Fruit fly (Drosophila melanogaster) whole organism, embryonic: ENCODE data around the gene CG3566.

ENCODE experiments used
- Aef1 ChIP-seq: fragments of 200-800 bp; sonication (Bioruptor generic); IDR thresholded peaks from 3 replicates; pipeline ENCODE4 v1.3.6; 2022; ENCODE audit warnings: missing biosample characterization, missing genetic modification characterization
- Atf-2 ChIP-seq: fragments of 200-800 bp; sonication (Bioruptor generic); optimal IDR thresholded peaks from 2 replicates; lab custom pipeline; 2016; ENCODE audit warnings: missing biosample characterization, missing genetic modification characterization
- CG10366 ChIP-seq: fragments of 200-800 bp; sonication (Bioruptor generic); IDR thresholded peaks from 2 replicates; pipeline ENCODE4 v1.3.6; 2022; ENCODE audit warnings: missing biosample characterization, missing genetic modification characterization
- CG10959 ChIP-seq: fragments of 200-800 bp; sonication (Bioruptor generic); IDR thresholded peaks from 2 replicates; pipeline ENCODE4 v1.3.6; 2022; ENCODE audit warnings: missing biosample characterization, missing genetic modification characterization
- CG11085 ChIP-seq: fragments of 200-800 bp; sonication (Bioruptor generic); IDR thresholded peaks from 2 replicates; pipeline ENCODE4 v1.3.6; 2022; ENCODE audit warnings: missing biosample characterization, missing genetic modification characterization
- CG11560 ChIP-seq: fragments of 200-800 bp; sonication (Bioruptor generic); IDR thresholded peaks from 3 replicates; pipeline ENCODE4 v1.3.6; 2022; ENCODE audit warnings: missing biosample characterization, missing genetic modification characterization
- CG12236 ChIP-seq: fragments of 200-800 bp; sonication (Bioruptor generic); optimal IDR thresholded peaks from 2 replicates; lab custom pipeline; 2016; ENCODE audit warnings: missing biosample characterization, missing genetic modification characterization
- CG15269 ChIP-seq: fragments of 200-800 bp; sonication (Bioruptor generic); optimal IDR thresholded peaks from 2 replicates; lab custom pipeline; 2018; ENCODE audit warnings: missing biosample characterization, mild to moderate bottlenecking, missing genetic modification characterization, moderate library complexity
- CG17385 ChIP-seq: fragments of 200-800 bp; sonication (Bioruptor generic); optimal IDR thresholded peaks from 3 replicates; lab custom pipeline; 2018; ENCODE audit warnings: missing biosample characterization, mild to moderate bottlenecking, missing genetic modification characterization
- CG17612 ChIP-seq: fragments of 200-800 bp; sonication (Bioruptor generic); IDR thresholded peaks from 2 replicates; pipeline ENCODE4 v1.3.6; 2022; ENCODE audit warnings: missing biosample characterization, missing genetic modification characterization
- CG17802 ChIP-seq: fragments of 200-800 bp; sonication (Bioruptor generic); optimal IDR thresholded peaks from 2 replicates; lab custom pipeline; 2018; ENCODE audit warnings: missing biosample characterization, mild to moderate bottlenecking, missing genetic modification characterization, moderate library complexity
- CG2875 ChIP-seq: fragments of 200-800 bp; sonication (Bioruptor generic); optimal IDR thresholded peaks from 2 replicates; lab custom pipeline; 2017; ENCODE audit warnings: missing biosample characterization, mild to moderate bottlenecking, missing genetic modification characterization, missing genetic modification reagents
- CG3281 ChIP-seq: fragments of 200-800 bp; sonication (Bioruptor generic); optimal IDR thresholded peaks from 3 replicates; lab custom pipeline; 2017; ENCODE audit warnings: missing biosample characterization, mild to moderate bottlenecking, missing genetic modification characterization
- CG3847 ChIP-seq: fragments of 200-800 bp; sonication (Bioruptor generic); IDR thresholded peaks from 2 replicates; pipeline ENCODE4 v1.3.6; 2022; ENCODE audit warnings: missing biosample characterization, missing genetic modification characterization
- CG6854 ChIP-seq: fragments of 200-800 bp; sonication (Bioruptor generic); optimal IDR thresholded peaks from 3 replicates; lab custom pipeline; 2017; ENCODE audit warnings: missing biosample characterization, mild to moderate bottlenecking, missing genetic modification characterization
- CG7839 ChIP-seq: fragments of 200-800 bp; sonication (Bioruptor generic); optimal IDR thresholded peaks from 3 replicates; lab custom pipeline; 2018; ENCODE audit warnings: missing biosample characterization, mild to moderate bottlenecking, missing genetic modification characterization, moderate library complexity
- CG8281 ChIP-seq: fragments of 200-800 bp; sonication (Bioruptor generic); optimal IDR thresholded peaks from 2 replicates; lab custom pipeline; 2018; ENCODE audit warnings: missing biosample characterization, mild to moderate bottlenecking, missing genetic modification characterization, moderate library complexity
- CG8388 ChIP-seq: fragments of 200-800 bp; sonication (Bioruptor generic); optimal IDR thresholded peaks from 2 replicates; lab custom pipeline; 2019; ENCODE audit warnings: missing biosample characterization, mild to moderate bottlenecking, missing genetic modification characterization, moderate library complexity
- Dbx ChIP-seq: fragments of 200-800 bp; sonication (Bioruptor generic); IDR thresholded peaks from 3 replicates; pipeline ENCODE4 v1.3.6; 2022; ENCODE audit warnings: missing biosample characterization, missing genetic modification characterization
- H15 ChIP-seq: fragments of 200-800 bp; sonication (Bioruptor generic); IDR thresholded peaks from 3 replicates; pipeline ENCODE4 v1.3.6; 2022; ENCODE audit warnings: missing biosample characterization, missing genetic modification characterization
- HLH54F ChIP-seq: fragments of 200-800 bp; sonication (Bioruptor generic); optimal IDR thresholded peaks from 3 replicates; lab custom pipeline; 2016; ENCODE audit warnings: missing biosample characterization, missing genetic modification characterization
- Hand ChIP-seq: fragments of 200-800 bp; sonication (Bioruptor generic); optimal IDR thresholded peaks from 2 replicates; lab custom pipeline; 2017; ENCODE audit warnings: mild to moderate bottlenecking, missing biosample characterization, missing genetic modification reagents, missing genetic modification characterization
- Rfx ChIP-seq: fragments of 200-800 bp; sonication (Bioruptor generic); IDR thresholded peaks from 2 replicates; pipeline ENCODE4 v1.3.6; 2022; ENCODE audit warnings: missing biosample characterization, missing genetic modification characterization
- Side ChIP-seq: fragments of 200-800 bp; sonication (Bioruptor generic); optimal IDR thresholded peaks from 2 replicates; lab custom pipeline; 2016; ENCODE audit warnings: missing biosample characterization, missing genetic modification characterization
- Spps ChIP-seq: fragments of 200-800 bp; sonication (Bioruptor generic); optimal IDR thresholded peaks from 2 replicates; lab custom pipeline; 2018; ENCODE audit warnings: missing biosample characterization, mild to moderate bottlenecking, missing genetic modification characterization
- Xbp1 ChIP-seq: fragments of 200-800 bp; sonication (Bioruptor generic); optimal IDR thresholded peaks from 3 replicates; lab custom pipeline; 2016; ENCODE audit warnings: missing biosample characterization, mild to moderate bottlenecking, missing genetic modification characterization
- amos ChIP-seq: fragments of 200-800 bp; sonication (Bioruptor generic); IDR thresholded peaks from 2 replicates; pipeline ENCODE4 v1.3.6; 2022; ENCODE audit warnings: missing biosample characterization, missing genetic modification characterization; ENCODE audit not compliant: partially characterized antibody
- ash1 ChIP-seq: fragments of 200-800 bp; sonication (Bioruptor generic); optimal IDR thresholded peaks from 2 replicates; lab custom pipeline; 2018; ENCODE audit warnings: missing biosample characterization, mild to moderate bottlenecking, missing genetic modification characterization
- bsh ChIP-seq, 2 experiments: fragments of 200-800 bp; sonication (Bioruptor generic); optimal IDR thresholded peaks; 2 replicates each; lab custom pipeline; 2017 to 2018; ENCODE audit warnings: mild to moderate bottlenecking in 2 of 2, missing biosample characterization in 2 of 2, missing genetic modification characterization in 2 of 2, moderate library complexity in 1 of 2
- cad ChIP-seq: fragments of >200 bp; optimal IDR thresholded peaks from 2 replicates; lab custom pipeline; 2017; ENCODE audit warnings: missing biosample characterization, missing genetic modification characterization
- exex ChIP-seq: fragments of 200-800 bp; sonication (Bioruptor generic); optimal IDR thresholded peaks from 4 replicates; lab custom pipeline; 2018; ENCODE audit warnings: missing biosample characterization, mild to moderate bottlenecking, missing genetic modification characterization, moderate library complexity
- gcm ChIP-seq: fragments of 200-800 bp; sonication (Bioruptor generic); optimal IDR thresholded peaks from 2 replicates; lab custom pipeline; 2019; ENCODE audit warnings: missing biosample characterization, mild to moderate bottlenecking, missing genetic modification characterization, moderate library complexity
- gcm2 ChIP-seq: fragments of 200-800 bp; sonication (Bioruptor generic); optimal IDR thresholded peaks from 2 replicates; lab custom pipeline; 2016; ENCODE audit warnings: missing biosample characterization, missing genetic modification characterization
- gem ChIP-seq: fragments of 200-800 bp; sonication (Bioruptor generic); optimal IDR thresholded peaks from 2 replicates; lab custom pipeline; 2019; ENCODE audit warnings: missing biosample characterization, mild to moderate bottlenecking, missing genetic modification characterization, moderate library complexity
- gfzf ChIP-seq: fragments of 200-800 bp; sonication (Bioruptor generic); optimal IDR thresholded peaks from 2 replicates; lab custom pipeline; 2016; ENCODE audit warnings: missing biosample characterization, mild to moderate bottlenecking, missing genetic modification characterization, moderate library complexity
- hbn ChIP-seq: fragments of 200-800 bp; sonication (Bioruptor generic); IDR thresholded peaks from 2 replicates; pipeline ENCODE4 v1.3.6; 2022; ENCODE audit warnings: missing biosample characterization, missing genetic modification characterization; ENCODE audit not compliant: partially characterized antibody
- jing ChIP-seq: fragments of 200-800 bp; sonication (Bioruptor generic); optimal IDR thresholded peaks from 2 replicates; lab custom pipeline; 2018; ENCODE audit warnings: missing biosample characterization, mild to moderate bottlenecking, missing genetic modification characterization
- klu ChIP-seq: fragments of 200-800 bp; sonication (Bioruptor generic); IDR thresholded peaks from 2 replicates; pipeline ENCODE4 v1.3.6; 2022; ENCODE audit warnings: missing biosample characterization, missing genetic modification characterization
- kni ChIP-seq: fragments of 200-800 bp; sonication (Bioruptor generic); optimal IDR thresholded peaks from 3 replicates; lab custom pipeline; 2017; ENCODE audit warnings: mild to moderate bottlenecking, missing biosample characterization, missing genetic modification reagents, missing genetic modification characterization
- lilli ChIP-seq: fragments of 200-800 bp; sonication (Bioruptor generic); optimal IDR thresholded peaks from 3 replicates; lab custom pipeline; 2016; ENCODE audit warnings: missing biosample characterization, missing genetic modification characterization
- maf-S ChIP-seq: fragments of 200-800 bp; sonication (Bioruptor generic); optimal IDR thresholded peaks from 2 replicates; lab custom pipeline; 2016; ENCODE audit warnings: missing biosample characterization, missing genetic modification characterization
- onecut ChIP-seq: fragments of 200-800 bp; sonication (Bioruptor generic); IDR thresholded peaks from 2 replicates; pipeline ENCODE4 v1.3.6; 2022; ENCODE audit warnings: missing biosample characterization, missing genetic modification characterization
- otp ChIP-seq: fragments of 200-800 bp; sonication (Bioruptor generic); IDR thresholded peaks from 3 replicates; pipeline ENCODE4, ENCODE4 v1.3.6; 2022; ENCODE audit warnings: missing biosample characterization, missing genetic modification characterization
- pita ChIP-seq: fragments of 200-800 bp; sonication (Bioruptor generic); optimal IDR thresholded peaks from 2 replicates; lab custom pipeline; 2017; ENCODE audit warnings: missing biosample characterization, mild to moderate bottlenecking, missing genetic modification characterization
- pzg ChIP-seq: fragments of 200-800 bp; sonication (Bioruptor generic); optimal IDR thresholded peaks from 3 replicates; lab custom pipeline; 2018; ENCODE audit warnings: missing biosample characterization, mild to moderate bottlenecking, missing genetic modification characterization, moderate library complexity
- repo ChIP-seq: fragments of 200-800 bp; sonication (Bioruptor generic); optimal IDR thresholded peaks from 2 replicates; lab custom pipeline; 2016; ENCODE audit warnings: missing biosample characterization, missing genetic modification characterization
- salm ChIP-seq: fragments of 200-800 bp; sonication (Bioruptor generic); optimal IDR thresholded peaks from 2 replicates; lab custom pipeline; 2018; ENCODE audit warnings: missing biosample characterization, mild to moderate bottlenecking, missing genetic modification characterization
- stwl ChIP-seq: fragments of 200-800 bp; sonication (Bioruptor generic); optimal IDR thresholded peaks from 3 replicates; lab custom pipeline; 2018; ENCODE audit warnings: missing biosample characterization, mild to moderate bottlenecking, missing genetic modification characterization, moderate library complexity
- sug ChIP-seq: fragments of 200-800 bp; optimal IDR thresholded peaks from 2 replicates; lab custom pipeline; 2019; ENCODE audit warnings: missing biosample characterization, mild to moderate bottlenecking, missing genetic modification characterization, moderate library complexity
- trem ChIP-seq: fragments of 200-800 bp; optimal IDR thresholded peaks from 3 replicates; lab custom pipeline; 2019; ENCODE audit warnings: missing biosample characterization, mild to moderate bottlenecking, missing genetic modification characterization, moderate library complexity
- vvl ChIP-seq: fragments of 200-800 bp; sonication (Bioruptor generic); IDR thresholded peaks from 2 replicates; pipeline ENCODE4 v1.3.6; 2022; ENCODE audit warnings: missing biosample characterization, missing genetic modification characterization

Gene CG3566

dm6 chrX:6287842-6288241 lies 11.3 kb upstream of the CG3566 start, which contains the start of the genes Top3beta and wuho (continued):
- peak; percentile 13 for TF ChIP-seq gcm (GFP tag; lab: Kevin White, UChicago)
- no peak for TF ChIP-seq CG12236 (GFP tag; lab: Kevin White, UChicago)
- no peak for TF ChIP-seq exex (tag; lab: Kevin White, UChicago)
- peak; percentile 13 for TF ChIP-seq Atf-2 (GFP tag; lab: Kevin White, UChicago)
- TF ChIP-seq CG11560 (tag; lab: Robert Waterston, UW): peak; percentile 28; the same call in 1 of the 3 replicates
- peak in 1 of 2 experiments; percentile 2 for TF ChIP-seq bsh (GFP tag; optimal IDR thresholded peaks at IDR 0.05; lab: Kevin White, UChicago)
- no peak for TF ChIP-seq jing
- TF ChIP-seq Aef1 (GFP tag; lab: Robert Waterston, UW): no peak
- no peak for TF ChIP-seq CG11085 (GFP tag; lab: Robert Waterston, UW)
- peak; percentile 94 for TF ChIP-seq stwl (tag; lab: Kevin White, UChicago)
- no peak for TF ChIP-seq CG17802
- no peak for TF ChIP-seq cad (GFP tag; lab: Kevin White, UChicago)
- no peak for TF ChIP-seq CG8281
- TF ChIP-seq CG10366 (GFP tag; lab: Robert Waterston, UW): no peak
- peak; percentile 10 for TF ChIP-seq salm (tag; lab: Kevin White, UChicago)
- TF ChIP-seq maf-S: peak; percentile 57
- no peak for TF ChIP-seq kni
- TF ChIP-seq ash1 (GFP tag; lab: Kevin White, UChicago): peak; percentile 62
- TF ChIP-seq vvl: peak; percentile 72
- peak; percentile 63; the same call in 1 of the 2 replicates for TF ChIP-seq hbn (GFP tag; lab: Robert Waterston, UW)
- peak; percentile 36; the same call in 1 of the 2 replicates for TF ChIP-seq onecut (GFP tag; lab: Robert Waterston, UW)
- TF ChIP-seq pita (GFP tag; lab: Kevin White, UChicago): no peak
- peak; percentile 78 for TF ChIP-seq trem (tag; lab: Kevin White, UChicago)
- no peak for TF ChIP-seq CG7839 (tag; lab: Kevin White, UChicago)
- peak; percentile 54; the same call in 1 of the 2 replicates for TF ChIP-seq CG3847 (GFP tag; lab: Robert Waterston, UW)
- TF ChIP-seq Dbx (GFP tag; lab: Robert Waterston, UW): peak; percentile 62; the same call in 2 of the 3 replicates
- TF ChIP-seq Spps (tag; lab: Kevin White, UChicago): peak; percentile 6
- TF ChIP-seq CG17385 (GFP tag; lab: Kevin White, UChicago): no peak
- TF ChIP-seq gcm2: peak; percentile 20
- TF ChIP-seq sug (tag; lab: Kevin White, UChicago): peak; percentile 66
- peak; percentile 99 for TF ChIP-seq gfzf (GFP tag; lab: Kevin White, UChicago)
- TF ChIP-seq CG8388: no peak
- TF ChIP-seq CG6854 (GFP tag; lab: Kevin White, UChicago): no peak
- TF ChIP-seq lilli (GFP tag; lab: Kevin White, UChicago): peak; percentile 66
- TF ChIP-seq Side: peak; percentile 46
- no peak for TF ChIP-seq klu (GFP tag; lab: Robert Waterston, UW)
- TF ChIP-seq HLH54F (GFP tag; lab: Kevin White, UChicago): peak; percentile 39
- TF ChIP-seq Hand (GFP tag; lab: Kevin White, UChicago): no peak
- no peak for TF ChIP-seq CG10959 (GFP tag; lab: Robert Waterston, UW)
- TF ChIP-seq CG15269: no peak
- TF ChIP-seq H15 (GFP tag; lab: Robert Waterston, UW): no peak
- peak; percentile 75 for TF ChIP-seq amos (GFP tag; lab: Robert Waterston, UW)
- no peak for TF ChIP-seq otp (GFP tag; lab: Robert Waterston, UW)
- TF ChIP-seq Rfx (GFP tag; lab: Robert Waterston, UW): peak; percentile 44; the same call in 1 of the 2 replicates
- TF ChIP-seq repo (GFP tag; lab: Kevin White, UChicago): peak; percentile 7
- no peak for TF ChIP-seq CG17612 (GFP tag; lab: Robert Waterston, UW)
- no peak for TF ChIP-seq gem (tag; lab: Kevin White, UChicago)
- peak; percentile 100 for TF ChIP-seq pzg (GFP tag; lab: Kevin White, UChicago)
- peak; percentile 45 for TF ChIP-seq CG3281 (GFP tag; lab: Kevin White, UChicago)
- no peak for TF ChIP-seq CG2875 (GFP tag; lab: Kevin White, UChicago)
- TF ChIP-seq Xbp1: peak; percentile 60
